Worm (Caenorhabditis elegans) whole organism, L4 larva: Measurements from ENCODE around the gene zfp-1.

ENCODE experiments used
- D1046.2 ChIP-seq: fragments of 200-800 bp; sonication (Bioruptor generic); IDR thresholded peaks from 2 replicates; pipeline ENCODE4 v1.3.6; 2022; ENCODE audit warnings: missing genetic modification characterization, missing compliant biosample characterization
- F10B5.3 ChIP-seq: sonication (generic microtip); optimal IDR thresholded peaks from 2 replicates; lab custom pipeline; 2016; ENCODE audit warnings: mild to moderate bottlenecking, missing genetic modification characterization, missing compliant biosample characterization
- F49E8.2 ChIP-seq: sonication (generic microtip); optimal IDR thresholded peaks from 2 replicates; lab custom pipeline; 2016; ENCODE audit warnings: missing compliant biosample characterization, mild to moderate bottlenecking, missing genetic modification characterization, borderline replicate concordance
- R02D3.7 ChIP-seq: fragments of 150-350 bp; sonication (generic microtip); optimal IDR thresholded peaks from 3 replicates; lab custom pipeline; 2014; ENCODE audit warnings: missing biosample characterization, missing genetic modification characterization
- ZK337.2 ChIP-seq: fragments of 200-800 bp; sonication (Bioruptor generic); IDR thresholded peaks from 2 replicates; pipeline ENCODE4 v1.3.6; 2022; ENCODE audit warnings: missing genetic modification reagents, missing genetic modification characterization, missing compliant biosample characterization
- ZK546.5 ChIP-seq, 2 experiments: sonication (generic microtip); optimal IDR thresholded peaks; 2 replicates each; lab custom pipeline; 2017; ENCODE audit warnings: missing biosample characterization in 2 of 2, missing genetic modification characterization in 2 of 2
- aha-1 ChIP-seq: fragments of 150-350 bp; peaks from one replicate; lab custom pipeline; 2014; ENCODE audit warnings: missing biosample characterization, missing genetic modification characterization
- arid-1 ChIP-seq: fragments of 200-800 bp; sonication (Bioruptor generic); conservative IDR thresholded peaks from 2 replicates; pipeline ENCODE4 v1.3.6; 2022; ENCODE audit warnings: missing genetic modification reagents, missing genetic modification characterization, missing compliant biosample characterization
- ceh-20 ChIP-seq: fragments of 200-800 bp; sonication (Bioruptor generic); IDR thresholded peaks from 2 replicates; pipeline ENCODE4 v1.3.6; 2022; ENCODE audit warnings: missing genetic modification reagents, missing genetic modification characterization, missing compliant biosample characterization
- ces-1 ChIP-seq: fragments of 150-350 bp; sonication (generic microtip); optimal IDR thresholded peaks from 4 replicates; lab custom pipeline; 2014; ENCODE audit warnings: missing biosample characterization, missing genetic modification reagents, missing genetic modification characterization
- cey-2 ChIP-seq: sonication (generic microtip); optimal IDR thresholded peaks from 3 replicates; lab custom pipeline; 2017; ENCODE audit warnings: missing genetic modification characterization, mild to moderate bottlenecking, missing compliant biosample characterization, antibody characterized with exemption, borderline replicate concordance; ENCODE audit not compliant: insufficient read depth
- daf-8 ChIP-seq: fragments of 200-800 bp; sonication (Bioruptor generic); IDR thresholded peaks from 2 replicates; pipeline ENCODE4 v1.3.6; 2022; ENCODE audit warnings: missing genetic modification characterization, missing compliant biosample characterization
- dmd-6 ChIP-seq: fragments of 200-800 bp; sonication (Bioruptor generic); IDR thresholded peaks from 2 replicates; pipeline ENCODE4 v1.3.6; 2022; ENCODE audit warnings: missing genetic modification reagents, missing genetic modification characterization, missing compliant biosample characterization
- dmd-8 ChIP-seq: fragments of 200-800 bp; sonication (Bioruptor generic); IDR thresholded peaks from 2 replicates; pipeline ENCODE4 v1.3.6; 2022; ENCODE audit warnings: missing genetic modification characterization, missing compliant biosample characterization
- dpl-1 ChIP-seq: fragments of 150-350 bp; optimal IDR thresholded peaks from 2 replicates; lab custom pipeline; 2014; ENCODE audit warnings: missing biosample characterization, missing genetic modification reagents, missing genetic modification characterization
- egl-27 ChIP-seq: sonication (generic microtip); optimal IDR thresholded peaks from 3 replicates; lab custom pipeline; 2017; ENCODE audit warnings: missing biosample characterization, missing genetic modification reagents, missing genetic modification characterization
- egl-43 ChIP-seq: fragments of 200-800 bp; sonication (Bioruptor generic); IDR thresholded peaks from 2 replicates; pipeline ENCODE4 v1.3.6; 2022; ENCODE audit warnings: missing genetic modification reagents, missing genetic modification characterization, missing compliant biosample characterization
- fos-1 ChIP-seq: fragments of 150-350 bp; optimal IDR thresholded peaks from 2 replicates; lab custom pipeline; 2014; ENCODE audit warnings: missing biosample characterization, missing genetic modification characterization
- hmg-1.1 ChIP-seq: fragments of 200-800 bp; sonication (Bioruptor generic); IDR thresholded peaks from 2 replicates; pipeline ENCODE4 v1.3.6; 2022; ENCODE audit warnings: missing genetic modification reagents, missing genetic modification characterization, missing compliant biosample characterization
- lin-39 ChIP-seq: fragments of 150-350 bp; optimal IDR thresholded peaks from 2 replicates; lab custom pipeline; 2014; ENCODE audit warnings: missing biosample characterization, missing genetic modification reagents, missing genetic modification characterization
- lsy-2 ChIP-seq, 2 experiments: fragments of 150-350 bp in 1 of 2; sonication (generic microtip) in 1 of 2; optimal IDR thresholded peaks; 2 replicates each; lab custom pipeline; 2014 to 2017; ENCODE audit warnings: missing biosample characterization in 2 of 2, missing genetic modification characterization in 2 of 2
- mes-2 ChIP-seq: sonication (generic microtip); optimal IDR thresholded peaks from 2 replicates; lab custom pipeline; 2016; ENCODE audit warnings: missing genotype, mild to moderate bottlenecking, missing genetic modification characterization, missing compliant biosample characterization; ENCODE audit not compliant: poor library complexity, severe bottlenecking
- nhr-102 ChIP-seq: sonication (generic microtip); optimal IDR thresholded peaks from 2 replicates; lab custom pipeline; 2016; ENCODE audit warnings: mild to moderate bottlenecking, missing genetic modification characterization, moderate library complexity, missing compliant biosample characterization
- nhr-25 ChIP-seq: sonication (generic microtip); optimal IDR thresholded peaks from 2 replicates; lab custom pipeline; 2017; ENCODE audit warnings: missing genetic modification characterization, mild to moderate bottlenecking, missing compliant biosample characterization, antibody characterized with exemption, moderate library complexity, borderline replicate concordance; ENCODE audit not compliant: insufficient read depth
- nhr-42 ChIP-seq: fragments of 200-800 bp; sonication (Bioruptor generic); IDR thresholded peaks from 2 replicates; pipeline ENCODE4 v1.3.6; 2022; ENCODE audit warnings: missing genetic modification characterization, missing compliant biosample characterization
- nhr-77 ChIP-seq: fragments of 150-350 bp; optimal IDR thresholded peaks from 2 replicates; lab custom pipeline; 2014; ENCODE audit warnings: missing biosample characterization, missing genetic modification characterization
- php-3 ChIP-seq: fragments of 200-800 bp; sonication (Bioruptor generic); IDR thresholded peaks from 2 replicates; pipeline ENCODE4 v1.3.6; 2022; ENCODE audit warnings: missing genetic modification reagents, missing genetic modification characterization, missing compliant biosample characterization
- pqm-1 ChIP-seq: sonication (generic microtip); optimal IDR thresholded peaks from 2 replicates; lab custom pipeline; 2017; ENCODE audit warnings: missing biosample characterization, missing genetic modification characterization
- rbr-2 ChIP-seq: sonication (generic microtip); optimal IDR thresholded peaks from 2 replicates; lab custom pipeline; 2016; ENCODE audit warnings: missing genotype, missing genetic modification characterization, missing compliant biosample characterization
- sdz-12 ChIP-seq: fragments of 200-800 bp; sonication (Bioruptor generic); optimal IDR thresholded peaks from 2 replicates; lab custom pipeline; 2018; ENCODE audit warnings: mild to moderate bottlenecking, missing genetic modification characterization, missing compliant biosample characterization
- unc-62 ChIP-seq, 3 experiments: fragments of 150-350 bp in 1 of 3; sonication (generic microtip); optimal IDR thresholded peaks in 2 of 3; peaks in 1 of 3; 1 replicate in 1 of 3; 2 replicates in 2 of 3; lab custom pipeline; 2014 to 2017; ENCODE audit warnings: missing biosample characterization in 3 of 3, missing genetic modification characterization in 3 of 3, missing genetic modification reagents in 3 of 3, missing genotype in 1 of 3
- zag-1 ChIP-seq: fragments of 150-350 bp; optimal IDR thresholded peaks from 2 replicates; lab custom pipeline; 2014; ENCODE audit warnings: missing biosample characterization, missing genetic modification characterization
- ztf-11 ChIP-seq: fragments of 150-350 bp; optimal IDR thresholded peaks from 2 replicates; lab custom pipeline; 2014; ENCODE audit warnings: missing biosample characterization, missing genetic modification characterization
- ztf-7 ChIP-seq: fragments of 150-350 bp; optimal IDR thresholded peaks from 2 replicates; lab custom pipeline; 2014; ENCODE audit warnings: missing biosample characterization, missing genetic modification characterization

Gene zfp-1

DNA sequence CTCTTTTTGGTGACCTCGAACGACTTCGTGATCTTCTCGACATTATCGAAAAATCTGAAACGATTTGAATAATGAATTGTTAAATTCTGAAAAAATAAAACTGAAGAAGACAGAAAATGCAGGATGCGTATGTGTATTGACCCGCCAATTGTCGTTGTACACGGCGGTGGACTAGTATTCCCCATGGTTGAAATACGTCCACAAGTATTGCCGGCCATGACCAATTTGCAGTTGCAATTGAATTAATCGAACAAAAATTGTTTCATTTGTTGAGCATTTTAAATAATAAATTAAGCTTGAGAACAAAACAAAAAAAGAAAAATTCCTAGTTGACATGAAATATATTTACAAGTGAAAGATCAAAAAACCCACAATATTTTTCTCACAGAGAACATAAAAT lies 37.9 kb downstream of the zfp-1 start, which contains the start of gene F44E2.3 (continued):
- TF ChIP-seq fos-1 (tag; lab: Kevin White, UChicago) (no peak), lin-39 (tag; lab: Kevin White, UChicago) (no peak), dmd-8 (GFP tag; lab: Robert Waterston, UW) (no peak), pqm-1 (tag; lab: Kevin White, UChicago) (no peak), unc-62 (GFP tag; optimal IDR thresholded peaks at IDR 0.05 in 1 of 2; lab: Kevin White, UChicago) (no peak), unc-62 (tag; optimal IDR thresholded peaks at IDR 0.05; lab: Kevin White, UChicago) (no peak), ZK337.2 (no peak)

DNA sequence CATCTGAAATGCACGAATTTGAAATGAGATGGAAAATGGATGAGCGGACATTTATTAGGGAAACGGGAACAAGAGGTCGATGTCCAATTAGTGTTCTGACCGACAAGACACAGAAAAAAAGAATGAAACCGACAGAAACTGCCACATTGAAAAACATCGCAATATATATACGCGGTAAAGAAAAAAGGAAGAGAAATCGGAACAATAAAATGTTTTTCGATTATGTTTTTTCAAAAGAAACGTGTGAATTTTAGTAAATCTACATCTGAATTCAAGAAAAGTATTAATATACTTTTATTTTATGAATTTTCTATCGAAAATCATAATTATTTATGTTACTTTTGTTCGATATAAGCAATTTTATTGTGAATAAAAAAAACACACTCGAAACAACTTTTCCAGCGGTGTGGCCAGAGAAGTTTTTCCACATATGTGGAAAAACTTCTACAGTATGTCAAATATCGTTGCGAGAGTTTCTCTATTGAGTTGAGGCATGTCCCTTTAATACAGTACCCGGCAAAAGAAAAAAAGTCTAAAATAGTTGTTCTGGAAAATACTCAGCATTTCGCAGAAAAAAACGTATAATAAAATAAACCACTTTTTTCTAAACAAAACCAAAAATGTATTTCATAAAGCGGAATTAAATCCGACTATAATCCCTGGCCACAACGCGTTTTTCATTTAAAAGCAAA lies 39.9 kb downstream of the zfp-1 start, which contains the start of gene F44E2.10:
TSS of gene F44E2.10 (minus strand) at position 51 of the 692 bp plus-strand sequence.
- TF ChIP-seq lsy-2 (tag; optimal IDR thresholded peaks at IDR 0.05; lab: Kevin White, UChicago) (peak in 1 of 2 experiments; percentile 18), dpl-1 (GFP tag; lab: Kevin White, UChicago) (no peak), hmg-1.1 (GFP tag; lab: Robert Waterston, UW) (no peak), ZK546.5 (tag; optimal IDR thresholded peaks at IDR 0.05; lab: Kevin White, UChicago) (no peak), cey-2 (tag; lab: Kevin White, UChicago) (no peak), rbr-2 (tag; lab: Kevin White, UChicago) (no peak), ceh-20 (no peak), ztf-11 (tag; lab: Kevin White, UChicago) (no peak)

DNA sequence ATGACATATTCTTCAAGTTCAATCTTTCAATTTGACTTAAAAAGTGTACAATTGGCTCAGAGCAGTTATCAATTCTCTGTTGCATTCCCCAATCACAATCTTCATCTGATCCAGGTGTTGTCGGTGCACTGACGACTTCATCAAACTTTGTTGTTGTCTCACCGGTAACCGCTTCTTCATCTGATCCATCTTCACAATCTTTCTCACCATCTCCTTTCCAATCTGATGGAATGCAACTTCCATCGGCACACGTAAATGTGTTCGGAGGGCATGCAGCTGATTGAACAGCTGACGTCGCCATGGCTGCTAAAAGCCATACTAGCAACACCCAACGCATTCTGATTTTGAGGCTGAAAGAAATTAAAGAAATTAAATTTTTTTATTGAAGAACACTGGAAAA lies 46.7 kb downstream of the zfp-1 start, which contains the start of gene F44E2.4:
TSS of gene F44E2.4 (minus strand) at position 350 of the 400 bp plus-strand sequence.
- TF ChIP-seq egl-27 = no peak
- TF ChIP-seq rbr-2 (tag; lab: Kevin White, UChicago) = no peak
- TF ChIP-seq ces-1 = no peak
- no peak for TF ChIP-seq F49E8.2 (tag; lab: Kevin White, UChicago)
- TF ChIP-seq F10B5.3 (tag; lab: Kevin White, UChicago) = no peak
- no peak for TF ChIP-seq arid-1 (GFP tag; lab: Robert Waterston, UW)
- no peak for TF ChIP-seq php-3 (GFP tag; lab: Robert Waterston, UW)
- no peak for TF ChIP-seq mes-2 (tag; lab: Kevin White, UChicago)
- TF ChIP-seq daf-8 (GFP tag; lab: Robert Waterston, UW) = no peak
- no peak for TF ChIP-seq sdz-12 (GFP tag; lab: Kevin White, UChicago)
- TF ChIP-seq dmd-6 (GFP tag; lab: Robert Waterston, UW) = no peak
- no peak for TF ChIP-seq D1046.2 (GFP tag; lab: Robert Waterston, UW)
- no peak for TF ChIP-seq egl-43 (GFP tag; lab: Robert Waterston, UW)
- no peak for TF ChIP-seq ztf-11 (tag; lab: Kevin White, UChicago)

DNA sequence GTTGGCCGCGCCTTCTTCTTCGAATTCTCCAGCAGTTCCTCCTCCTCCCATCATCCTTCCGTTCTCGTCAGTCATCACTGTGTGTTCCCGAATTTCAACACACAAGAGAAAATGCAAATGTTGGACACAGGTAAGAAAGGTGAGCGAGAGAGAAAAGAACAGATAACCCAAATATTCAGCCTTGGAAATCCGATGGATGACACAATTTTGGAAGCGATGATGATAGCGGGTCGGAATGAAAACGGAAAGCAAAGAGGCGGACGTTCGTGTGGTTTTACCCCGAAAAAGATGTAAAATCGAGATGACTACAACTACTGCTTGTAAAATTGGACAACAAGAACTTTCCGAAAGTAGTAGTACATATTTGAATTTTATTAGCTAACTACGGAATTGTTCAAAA lies 48.5 kb downstream of the zfp-1 start:
- TF ChIP-seq ztf-7 (tag; lab: Kevin White, UChicago) (no peak), unc-62 (GFP tag; optimal IDR thresholded peaks at IDR 0.05 in 1 of 2; lab: Kevin White, UChicago) (peak in 1 of 2 experiments; percentile 83), unc-62 (tag; optimal IDR thresholded peaks at IDR 0.05; lab: Kevin White, UChicago) (no peak), nhr-42 (GFP tag; lab: Robert Waterston, UW) (no peak), aha-1 (tag; lab: Kevin White, UChicago) (no peak), egl-27 (no peak)

DNA sequence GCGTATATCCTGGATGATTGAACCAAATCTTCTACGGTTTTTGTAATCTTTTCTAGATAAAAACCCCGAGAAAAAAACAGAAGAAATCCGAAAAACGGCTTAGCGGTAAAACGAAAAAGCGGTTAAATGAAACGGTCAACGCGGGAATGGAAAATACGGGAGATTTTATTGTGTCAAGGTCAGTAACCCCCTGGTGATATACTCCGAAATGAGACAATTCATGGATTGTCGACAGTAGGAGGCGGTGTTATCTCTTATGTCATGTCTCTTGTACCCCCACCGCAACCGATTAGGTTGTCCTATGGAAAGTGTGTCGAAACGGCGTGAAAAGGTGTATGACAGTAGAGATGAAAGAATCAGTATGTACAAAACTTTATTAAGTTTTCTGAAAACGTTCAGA lies 52.8 kb downstream of the zfp-1 start:
- TF ChIP-seq zag-1 (tag; lab: Kevin White, UChicago) = no peak
- TF ChIP-seq nhr-77 = no peak
- TF ChIP-seq ZK337.2 = no peak
- no peak for TF ChIP-seq aha-1 (tag; lab: Kevin White, UChicago)
- no peak for TF ChIP-seq ces-1
- TF ChIP-seq nhr-25 = no peak
- TF ChIP-seq nhr-102 (tag; lab: Kevin White, UChicago) = no peak
- no peak for TF ChIP-seq R02D3.7
